Fruit fly (Drosophila melanogaster) Kc167 (cell line): ENCODE results near the gene rdgA.

ENCODE experiments used
- Myc ChIP-seq: fragments of >200 bp; optimal IDR thresholded peaks from 2 replicates; lab custom pipeline; 2017; ENCODE audit warnings: missing external identifiers
- Sin3A ChIP-seq: fragments of >200 bp; optimal IDR thresholded peaks from 2 replicates; lab custom pipeline; 2018; ENCODE audit warnings: missing external identifiers
- h ChIP-seq: fragments of >200 bp; optimal IDR thresholded peaks from 3 replicates; lab custom pipeline; 2018; ENCODE audit warnings: missing external identifiers
- insv ChIP-seq: fragments of >200 bp; optimal IDR thresholded peaks from 3 replicates; lab custom pipeline; 2018; ENCODE audit warnings: missing external identifiers
- psq ChIP-seq: fragments of >200 bp; optimal IDR thresholded peaks from 2 replicates; lab custom pipeline; 2017; ENCODE audit warnings: missing external identifiers

DNA sequence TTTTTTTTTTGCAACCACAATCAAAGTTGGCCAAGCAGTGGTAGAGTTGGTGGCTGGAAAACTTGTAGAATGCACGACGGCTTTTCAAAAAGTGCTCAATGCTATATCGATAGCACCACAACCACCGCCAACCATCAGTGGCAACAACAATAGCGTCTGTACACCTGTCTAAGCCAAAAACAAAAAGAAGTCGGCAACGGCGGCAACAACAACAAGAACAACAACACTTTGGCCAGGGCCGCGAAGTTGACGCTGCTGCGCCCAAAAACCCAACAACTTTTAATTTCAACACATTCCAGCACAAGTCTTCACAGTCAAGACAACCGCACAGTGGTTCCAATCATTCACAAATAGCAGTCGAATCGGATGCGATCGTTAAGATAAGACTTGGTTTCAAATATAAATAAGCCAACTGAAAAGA lies 43.7 kb upstream of the rdgA start:
- no peak for TF ChIP-seq psq
- no peak for TF ChIP-seq insv (lab: Kevin White, UChicago)
- no peak for TF ChIP-seq h
- TF ChIP-seq Sin3A (lab: Kevin White, UChicago): no peak
- no peak for TF ChIP-seq Myc
